Fruit fly (Drosophila melanogaster): Measurements from ENCODE around the gene CRAT.

The CRAT gene

DNA sequence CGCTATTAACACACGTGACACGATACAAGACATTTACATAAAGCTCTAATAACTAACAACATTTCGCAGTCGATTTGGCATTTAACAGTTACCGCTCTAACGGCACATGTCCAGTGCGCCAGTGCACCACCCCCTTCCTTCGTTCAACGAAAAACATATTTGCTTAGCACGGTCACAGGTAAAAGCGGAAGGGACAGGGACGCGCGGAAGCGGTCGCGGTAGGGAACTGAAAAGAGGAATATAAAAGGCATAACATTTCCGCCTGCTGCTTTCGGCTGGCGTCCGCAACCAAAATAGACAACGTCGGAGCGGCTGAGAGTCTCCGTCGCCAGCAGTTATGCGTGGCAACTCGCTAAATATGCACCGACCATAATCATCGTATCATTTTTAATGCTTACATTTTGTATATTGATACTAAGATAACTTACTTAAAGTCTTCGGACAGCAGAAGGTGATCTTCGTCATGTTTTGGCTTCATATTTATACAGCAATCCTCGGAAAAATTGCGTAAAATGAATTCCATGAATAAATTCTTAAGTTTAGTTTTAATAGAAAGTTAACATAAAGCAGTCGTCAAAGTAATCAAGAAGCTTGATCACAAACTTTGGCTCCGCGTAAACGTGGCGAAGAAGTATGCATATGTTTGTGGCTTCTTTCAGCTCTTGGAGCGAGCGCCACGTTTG is 24.0 kb downstream of the CRAT start (continued):
- TF ChIP-seq CG6792 (GFP tag; optimal IDR thresholded peaks at IDR 0.05): no peak
- peak; percentile 47 for TF ChIP-seq pdm3 (GFP tag; optimal IDR thresholded peaks at IDR 0.05)
- no peak for TF ChIP-seq spab (GFP tag; optimal IDR thresholded peaks at IDR 0.05)
- peak; percentile 38 for TF ChIP-seq fkh (GFP tag; optimal IDR thresholded peaks at IDR 0.05)
- peak; percentile 17 for TF ChIP-seq Ets96B (tag; optimal IDR thresholded peaks at IDR 0.05)
- no peak for TF ChIP-seq Lpt (GFP tag; optimal IDR thresholded peaks at IDR 0.05)
- peak; percentile 31 for TF ChIP-seq esn (GFP tag; optimal IDR thresholded peaks at IDR 0.05)
- no peak for TF ChIP-seq CG8319 (GFP tag; optimal IDR thresholded peaks at IDR 0.05)
- TF ChIP-seq ss (GFP tag; optimal IDR thresholded peaks at IDR 0.05): no peak
- no peak for TF ChIP-seq CG11902 (GFP tag; optimal IDR thresholded peaks at IDR 0.05)
- TF ChIP-seq CG8119 (GFP tag; IDR thresholded peaks at IDR 0.05): peak; percentile 69
- TF ChIP-seq CG3919 (GFP tag; optimal IDR thresholded peaks at IDR 0.05): peak; percentile 24
- peak; percentile 5 for TF ChIP-seq CG16779 (tag; optimal IDR thresholded peaks at IDR 0.05)
- peak; percentile 52 for TF ChIP-seq OdsH (GFP tag; optimal IDR thresholded peaks at IDR 0.05)
- TF ChIP-seq Sox14 (GFP tag; optimal IDR thresholded peaks at IDR 0.05): peak; percentile 34
- TF ChIP-seq vri (GFP tag; optimal IDR thresholded peaks at IDR 0.05): no peak
- TF ChIP-seq acj6 (GFP tag; optimal IDR thresholded peaks at IDR 0.05): peak; percentile 49
- TF ChIP-seq cyc (GFP tag; optimal IDR thresholded peaks at IDR 0.05): no peak
- TF ChIP-seq Gug (GFP tag; IDR thresholded peaks at IDR 0.05): 0 out of 2 replicates have a peak, but pooled peaks have one; percentile 26
- no peak for TF ChIP-seq CG1621 (tag; optimal IDR thresholded peaks at IDR 0.05)

DNA sequence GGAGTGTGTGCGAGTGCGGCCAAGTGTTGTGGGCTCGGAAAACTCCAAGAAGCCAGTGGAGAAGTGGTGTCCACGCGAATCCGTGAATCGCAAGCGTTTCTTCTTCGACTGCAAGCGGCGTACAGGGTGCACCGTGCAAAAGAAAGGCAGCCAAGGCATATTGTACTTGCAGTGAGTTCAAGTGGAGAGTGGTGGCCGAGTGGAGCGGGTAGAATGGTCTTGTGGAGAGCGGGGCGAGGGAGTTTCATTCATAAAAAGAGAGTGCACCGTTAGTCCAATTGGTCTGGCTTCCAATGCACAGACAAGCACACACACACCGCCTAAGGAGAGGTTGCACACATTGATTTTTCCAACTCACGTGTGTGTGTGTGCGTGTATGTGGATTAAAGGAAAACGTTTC is 24.7 kb downstream of the CRAT start:
- TF ChIP-seq CG6163 (GFP tag; IDR thresholded peaks at IDR 0.05): 0 out of 3 replicates have a peak, but pooled peaks have one; percentile 10
- no peak for TF ChIP-seq dsx (GFP tag; optimal IDR thresholded peaks at IDR 0.05; ENCODE audit: poor library complexity, severe bottlenecking)
- TF ChIP-seq dac (GFP tag; optimal IDR thresholded peaks at IDR 0.05): no peak
- no peak for TF ChIP-seq cyc (GFP tag; optimal IDR thresholded peaks at IDR 0.05)
- no peak for TF ChIP-seq acj6 (GFP tag; optimal IDR thresholded peaks at IDR 0.05)
- no peak for TF ChIP-seq CG6792 (GFP tag; optimal IDR thresholded peaks at IDR 0.05)
- no peak for TF ChIP-seq CG6808 (GFP tag; optimal IDR thresholded peaks at IDR 0.05)
- no peak for TF ChIP-seq Hr39 (GFP tag; optimal IDR thresholded peaks at IDR 0.05)
- TF ChIP-seq Hr38 (GFP tag; optimal IDR thresholded peaks at IDR 0.05): no peak
- TF ChIP-seq spab (GFP tag; optimal IDR thresholded peaks at IDR 0.05): no peak
- peak; percentile 10 for TF ChIP-seq CG3919 (GFP tag; optimal IDR thresholded peaks at IDR 0.05)
- TF ChIP-seq CG7368 (GFP tag; optimal IDR thresholded peaks at IDR 0.05): no peak
- TF ChIP-seq Eip78C (GFP tag): peak; percentile 81
- TF ChIP-seq Blimp-1 (GFP tag; optimal IDR thresholded peaks at IDR 0.05): no peak
- TF ChIP-seq OdsH (GFP tag; optimal IDR thresholded peaks at IDR 0.05): no peak
- peak; percentile 32 for TF ChIP-seq CG9139 (GFP tag; optimal IDR thresholded peaks at IDR 0.05)
- no peak for TF ChIP-seq Ets21C (GFP tag; optimal IDR thresholded peaks at IDR 0.05)
- no peak for TF ChIP-seq CG11294 (GFP tag; IDR thresholded peaks at IDR 0.05)
- TF ChIP-seq CG11762 (GFP tag; optimal IDR thresholded peaks at IDR 0.05; ENCODE audit: insufficient read depth): no peak
- TF ChIP-seq CG10669 (GFP tag; optimal IDR thresholded peaks at IDR 0.05): no peak
- 0 out of 3 replicates have a peak, but pooled peaks have one; percentile 36 for TF ChIP-seq CG8119 (GFP tag; IDR thresholded peaks at IDR 0.05)
- TF ChIP-seq esn (GFP tag; optimal IDR thresholded peaks at IDR 0.05): no peak
- peak; percentile 29 for TF ChIP-seq CG6854 (GFP tag; optimal IDR thresholded peaks at IDR 0.05)
- peak; percentile 29 for TF ChIP-seq Lpt (GFP tag; optimal IDR thresholded peaks at IDR 0.05)
- no peak for TF ChIP-seq CG3032 (tag; optimal IDR thresholded peaks at IDR 0.05)
- TF ChIP-seq Sox14 (GFP tag; optimal IDR thresholded peaks at IDR 0.05): no peak
- no peak for TF ChIP-seq vri (GFP tag; optimal IDR thresholded peaks at IDR 0.05)
- TF ChIP-seq eg (GFP tag; IDR thresholded peaks at IDR 0.05): no peak; the same call in 1 of the 3 replicates
- TF ChIP-seq salr (GFP tag; optimal IDR thresholded peaks at IDR 0.05): peak in 1 of 2 experiments; percentile 8
- TF ChIP-seq CG6276 (GFP tag; optimal IDR thresholded peaks at IDR 0.05): no peak
- peak; percentile 37 for TF ChIP-seq CG1621 (tag; optimal IDR thresholded peaks at IDR 0.05)
- TF ChIP-seq CG10631 (GFP tag; optimal IDR thresholded peaks at IDR 0.05): no peak
- TF ChIP-seq Ets96B (tag; optimal IDR thresholded peaks at IDR 0.05): no peak
- no peak for TF ChIP-seq CG16779 (tag; optimal IDR thresholded peaks at IDR 0.05)
- TF ChIP-seq Hr4 (GFP tag; optimal IDR thresholded peaks at IDR 0.05): no peak
- no peak for TF ChIP-seq fd85E (GFP tag; optimal IDR thresholded peaks at IDR 0.05)
- TF ChIP-seq CG32006 (GFP tag; optimal IDR thresholded peaks at IDR 0.05): peak; percentile 22
- no peak for TF ChIP-seq Eip93F (GFP tag; optimal IDR thresholded peaks at IDR 0.05)
- TF ChIP-seq Met (GFP tag; optimal IDR thresholded peaks at IDR 0.05): no peak
- TF ChIP-seq ss (GFP tag; optimal IDR thresholded peaks at IDR 0.05): peak in 1 of 2 experiments; percentile 7

All from whole organism, prepupa.